Worm (Caenorhabditis elegans) whole organism, L4/young adult: ENCODE data around the gene nspc-16.

Source experiments
- W03F9.2 ChIP-seq: fragments of 150-350 bp; optimal IDR thresholded peaks from 2 replicates; lab custom pipeline; 2014; ENCODE audit warnings: missing biosample characterization, missing genetic modification characterization
- dao-5 ChIP-seq: sonication (generic microtip); optimal IDR thresholded peaks from 2 replicates; lab custom pipeline; 2016; ENCODE audit warnings: missing genotype, missing genetic modification characterization, moderate library complexity, missing compliant biosample characterization
- him-1 ChIP-seq: sonication (generic microtip); optimal IDR thresholded peaks from 2 replicates; lab custom pipeline; 2016; ENCODE audit warnings: missing genotype, missing genetic modification reagents, missing genetic modification characterization, missing compliant biosample characterization

- TF ChIP-seq W03F9.2 (tag; lab: Kevin White, UChicago) (no peak), him-1 (no peak), dao-5 (tag; lab: Kevin White, UChicago) (no peak)
These were observed 36.0 kb upstream of the nspc-16 start for ce11 chrX:14487333-14487732.
